Fruit fly (Drosophila melanogaster) whole organism, larva: ENCODE measurements around the gene CG16957.

Source experiments
- noc ChIP-seq: fragments of 200-800 bp; sonication (Bioruptor generic); optimal IDR thresholded peaks from 3 replicates; lab custom pipeline; 2019; ENCODE audit warnings: missing biosample characterization, mild to moderate bottlenecking, missing genetic modification characterization, moderate library complexity

CG16957 gene

dm6 chr2L:13396084-13396483 lies at the start of gene CG16957:
CG16957 (minus strand) TSS chr2L:13396184.
- no peak for TF ChIP-seq noc (tag; lab: Kevin White, UChicago)

dm6 chr2L:13445249-13445846 lies 49.4 kb upstream of the CG16957 start, which contains the start of gene Hacd2:
Hacd2 (minus strand) TSS chr2L:13445651.
- no peak for TF ChIP-seq noc (tag; lab: Kevin White, UChicago)

- TF ChIP-seq noc (tag; lab: Kevin White, UChicago), result peak; percentile 39
Measured at dm6 chr2L:13436791-13437190, 40.8 kb upstream of the CG16957 start.

- TF ChIP-seq noc (tag; lab: Kevin White, UChicago), result peak; percentile 93
Measured at dm6 chr2L:13434795-13435634, 39.0 kb upstream of the CG16957 start, which contains the start of gene Tehao. Tehao (plus strand) TSS chr2L:13435622.

- no peak for TF ChIP-seq noc (tag; lab: Kevin White, UChicago)
Measured at dm6 chr2L:13430919-13431502, 35.0 kb upstream of the CG16957 start.

- TF ChIP-seq noc (tag; lab: Kevin White, UChicago), result no peak
Measured at dm6 chr2L:13414525-13415481, 18.8 kb upstream of the CG16957 start, which contains the start of the genes CG16956, CG42784 and CG43850. CG16956 (minus strand) TSS chr2L:13414575. CG42784 (plus strand) TSS chr2L:13415431. CG43850 (plus strand) TSS chr2L:13415431.

dm6 chr2L:13412219-13412618 lies 16.2 kb upstream of the CG16957 start, which contains the start of gene Flad2:
Flad2 (plus strand) TSS chr2L:13412519.
- TF ChIP-seq noc (tag; lab: Kevin White, UChicago), result no peak

dm6 chr2L:13411566-13411965 lies 15.6 kb upstream of the CG16957 start, which contains the start of gene Vm34Ca:
Vm34Ca (minus strand) TSS chr2L:13411631.
- TF ChIP-seq noc (tag; lab: Kevin White, UChicago), result no peak

dm6 chr2L:13399565-13399964 lies 3.6 kb upstream of the CG16957 start:
- no peak for TF ChIP-seq noc (tag; lab: Kevin White, UChicago)

dm6 chr2L:13398614-13399161 lies 2.7 kb upstream of the CG16957 start, which contains the start of the genes CG10859 and CG7110:
CG10859 (minus strand) TSS chr2L:13398664.
CG7110 (plus strand) TSS chr2L:13398991.
- TF ChIP-seq noc (tag; lab: Kevin White, UChicago), result no peak

dm6 chr2L:13397393-13397792 lies 1.4 kb upstream of the CG16957 start:
- no peak for TF ChIP-seq noc (tag; lab: Kevin White, UChicago)

- peak; percentile 83 for TF ChIP-seq noc (tag; lab: Kevin White, UChicago)
Measured at dm6 chr2L:13394903-13395302, 1.1 kb downstream of the CG16957 start, which contains the start of gene RpL24. RpL24 (minus strand) TSS chr2L:13395131.

dm6 chr2L:13387255-13387654 lies 8.7 kb downstream of the CG16957 start, which contains the start of the genes Ing5 and CG7099:
Ing5 (minus strand) TSS chr2L:13387312.
CG7099 (plus strand) TSS chr2L:13387571.
- peak; percentile 95 for TF ChIP-seq noc (tag; lab: Kevin White, UChicago)
